Worm (Caenorhabditis elegans): ENCODE results near the gene enri-2.

Gene enri-2

ce11 chrX:14560297-14560680 is 14.6 kb downstream of the enri-2 start (continued):
- TF ChIP-seq mbf-1 (tag; optimal IDR thresholded peaks at IDR 0.05) (no peak), crh-2 (tag; optimal IDR thresholded peaks at IDR 0.05) (peak; percentile 93), unc-55 (GFP tag; optimal IDR thresholded peaks at IDR 0.05) (peak; percentile 92), ceh-16 (tag; optimal IDR thresholded peaks at IDR 0.05) (peak; percentile 19), ama-1 (optimal IDR thresholded peaks at IDR 0.05) (peak; percentile 75), lin-39 (tag; optimal IDR thresholded peaks at IDR 0.05) (peak; percentile 67), sma-9 (GFP tag; optimal IDR thresholded peaks at IDR 0.05) (peak; percentile 100), sma-9 (tag; optimal IDR thresholded peaks at IDR 0.05) (peak; percentile 90), mab-5 (tag; optimal IDR thresholded peaks at IDR 0.05) (peak; percentile 13), egl-27 (tag; optimal IDR thresholded peaks at IDR 0.05) (peak; percentile 96), blmp-1 (tag; optimal IDR thresholded peaks at IDR 0.05; ENCODE audit: insufficient read depth) (peak; percentile 97), nhr-129 (tag; optimal IDR thresholded peaks at IDR 0.05) (peak; percentile 95), Y55F3AM.14 (GFP tag; optimal IDR thresholded peaks at IDR 0.05) (peak; percentile 81)

- TF ChIP-seq ztf-11 (tag; optimal IDR thresholded peaks at IDR 0.05), result no peak
- no peak for TF ChIP-seq unc-62 (GFP tag; optimal IDR thresholded peaks at IDR 0.05)
- TF ChIP-seq lin-13 (GFP tag; optimal IDR thresholded peaks at IDR 0.05), result peak; percentile 47
- TF ChIP-seq fos-1 (tag; optimal IDR thresholded peaks at IDR 0.05), result peak; percentile 46
- TF ChIP-seq ztf-1 (GFP tag; conservative IDR thresholded peaks at IDR 0.05), result no peak
- no peak for TF ChIP-seq gmeb-1 (tag; optimal IDR thresholded peaks at IDR 0.05)
- peak; percentile 45 for TF ChIP-seq ztf-4 (tag; optimal IDR thresholded peaks at IDR 0.05)
- TF ChIP-seq nhr-10 (tag; optimal IDR thresholded peaks at IDR 0.05), result no peak
- peak; percentile 77 for TF ChIP-seq crh-2 (tag; optimal IDR thresholded peaks at IDR 0.05)
- no peak for TF ChIP-seq ZK546.5 (tag; optimal IDR thresholded peaks at IDR 0.05)
- no peak for TF ChIP-seq nhr-77 (tag; optimal IDR thresholded peaks at IDR 0.05)
- TF ChIP-seq ceh-82 (tag; optimal IDR thresholded peaks at IDR 0.05), result no peak
- TF ChIP-seq unc-55 (GFP tag; optimal IDR thresholded peaks at IDR 0.05), result peak; percentile 67
- TF ChIP-seq ceh-16 (tag; optimal IDR thresholded peaks at IDR 0.05), result peak; percentile 12
- TF ChIP-seq nhr-6 (tag; optimal IDR thresholded peaks at IDR 0.05), result peak; percentile 58
- no peak for TF ChIP-seq aly-2 (tag; optimal IDR thresholded peaks at IDR 0.05)
- no peak for TF ChIP-seq unc-39 (tag; optimal IDR thresholded peaks at IDR 0.05)
- TF ChIP-seq blmp-1 (tag; optimal IDR thresholded peaks at IDR 0.05; ENCODE audit: insufficient read depth), result peak; percentile 92
- TF ChIP-seq peb-1 (tag; optimal IDR thresholded peaks at IDR 0.05), result no peak
- peak; percentile 79 for TF ChIP-seq nhr-129 (tag; optimal IDR thresholded peaks at IDR 0.05)
- peak; percentile 60 for TF ChIP-seq mab-5 (tag; optimal IDR thresholded peaks at IDR 0.05)
- TF ChIP-seq alr-1 (tag; optimal IDR thresholded peaks at IDR 0.05), result no peak
- no peak for TF ChIP-seq nhr-237 (tag; optimal IDR thresholded peaks at IDR 0.05)
- no peak for TF ChIP-seq skn-1 (tag; optimal IDR thresholded peaks at IDR 0.05)
- TF ChIP-seq mbf-1 (tag; optimal IDR thresholded peaks at IDR 0.05), result no peak
- TF ChIP-seq nhr-12 (tag; optimal IDR thresholded peaks at IDR 0.05), result no peak
- peak; percentile 75 for TF ChIP-seq Y55F3AM.14 (GFP tag; optimal IDR thresholded peaks at IDR 0.05)
- TF ChIP-seq sma-9 (GFP tag; optimal IDR thresholded peaks at IDR 0.05), result peak; percentile 97
- no peak for TF ChIP-seq sma-9 (tag; optimal IDR thresholded peaks at IDR 0.05)
- peak in 1 of 2 experiments; percentile 62 for TF ChIP-seq lsy-2 (tag; optimal IDR thresholded peaks at IDR 0.05)
- TF ChIP-seq lin-39 (tag; optimal IDR thresholded peaks at IDR 0.05), result no peak
- TF ChIP-seq elt-3 (tag; optimal IDR thresholded peaks at IDR 0.05), result no peak
- TF ChIP-seq dmd-4 (tag; optimal IDR thresholded peaks at IDR 0.05), result no peak
- peak; percentile 24 for TF ChIP-seq nhr-25 (tag; optimal IDR thresholded peaks at IDR 0.05)
- TF ChIP-seq F13H6.1 (tag; optimal IDR thresholded peaks at IDR 0.05), result peak; percentile 87
- peak; percentile 60 for TF ChIP-seq nhr-21 (tag; optimal IDR thresholded peaks at IDR 0.05)
- peak; percentile 30 for TF ChIP-seq lin-11 (tag; optimal IDR thresholded peaks at IDR 0.05)
- peak; percentile 73 for TF ChIP-seq sem-4 (tag; optimal IDR thresholded peaks at IDR 0.05)
- no peak for TF ChIP-seq ama-1 (optimal IDR thresholded peaks at IDR 0.05)
- TF ChIP-seq nhr-11 (tag; optimal IDR thresholded peaks at IDR 0.05), result no peak
- peak; percentile 50 for TF ChIP-seq sma-3 (GFP tag; optimal IDR thresholded peaks at IDR 0.05)
- TF ChIP-seq mdl-1 (tag; optimal IDR thresholded peaks at IDR 0.05), result peak; percentile 69 to 82
- no peak for TF ChIP-seq elt-1 (tag; optimal IDR thresholded peaks at IDR 0.05)
- peak; percentile 74 for TF ChIP-seq egl-27 (tag; optimal IDR thresholded peaks at IDR 0.05)
- no peak for TF ChIP-seq R02D3.7 (tag; optimal IDR thresholded peaks at IDR 0.05)
- peak; percentile 51 for TF ChIP-seq C34F6.9 (tag; optimal IDR thresholded peaks at IDR 0.05)
- TF ChIP-seq nhr-23 (tag; optimal IDR thresholded peaks at IDR 0.05), result no peak
- no peak for TF ChIP-seq snpc-4 (tag; optimal IDR thresholded peaks at IDR 0.05)
- peak; percentile 87 for TF ChIP-seq zag-1 (tag; optimal IDR thresholded peaks at IDR 0.05)
These were observed 15.9 kb downstream of the enri-2 start for ce11 chrX:14561416-14561973.
